Fruit fly (Drosophila melanogaster) whole organism, embryonic: ENCODE data around the gene Ubc4.

Experiments used
- BEAF-32 ChIP-seq: fragments of 200-800 bp; sonication (Bioruptor generic); optimal IDR thresholded peaks from 3 replicates; lab custom pipeline; 2017; ENCODE audit warnings: missing biosample characterization, missing genetic modification characterization, mild to moderate bottlenecking, moderate library complexity, missing genetic modification reagents
- Blimp-1 ChIP-seq: fragments of 200-800 bp; sonication (Bioruptor generic); optimal IDR thresholded peaks from 3 replicates; lab custom pipeline; 2018; ENCODE audit warnings: missing biosample characterization, missing genetic modification characterization, mild to moderate bottlenecking, moderate library complexity, missing genetic modification reagents
- CG10321 ChIP-seq: fragments of 200-800 bp; sonication (Bioruptor generic); IDR thresholded peaks from 2 replicates; pipeline ENCODE4 v1.3.6; 2022; ENCODE audit warnings: missing biosample characterization, missing genetic modification characterization
- CG2712 ChIP-seq: fragments of 200-800 bp; optimal IDR thresholded peaks from 3 replicates; lab custom pipeline; 2019; ENCODE audit warnings: missing biosample characterization, mild to moderate bottlenecking, missing genetic modification characterization, moderate library complexity
- CG2875 ChIP-seq: fragments of 200-800 bp; sonication (Bioruptor generic); optimal IDR thresholded peaks from 2 replicates; lab custom pipeline; 2017; ENCODE audit warnings: missing biosample characterization, mild to moderate bottlenecking, missing genetic modification characterization, missing genetic modification reagents
- CG3838 ChIP-seq: fragments of 200-800 bp; sonication (Bioruptor generic); optimal IDR thresholded peaks from 3 replicates; lab custom pipeline; 2016; ENCODE audit warnings: missing biosample characterization, missing genetic modification characterization
- CG6654 ChIP-seq: fragments of 200-800 bp; sonication (Bioruptor generic); optimal IDR thresholded peaks from 2 replicates; lab custom pipeline; 2017; ENCODE audit warnings: missing biosample characterization, mild to moderate bottlenecking, missing genetic modification characterization
- CG9215 ChIP-seq: fragments of 200-800 bp; sonication (Bioruptor generic); IDR thresholded peaks from 2 replicates; pipeline ENCODE4 v1.3.6; 2022; ENCODE audit warnings: missing biosample characterization, missing genetic modification characterization
- Drgx ChIP-seq: fragments of 200-800 bp; sonication (Bioruptor generic); IDR thresholded peaks from 2 replicates; pipeline ENCODE4 v1.3.6; 2022; ENCODE audit warnings: missing biosample characterization, missing genetic modification characterization
- bsh ChIP-seq, 2 experiments: fragments of 200-800 bp; sonication (Bioruptor generic); optimal IDR thresholded peaks; 2 replicates each; lab custom pipeline; 2017 to 2018; ENCODE audit warnings: mild to moderate bottlenecking in 2 of 2, missing biosample characterization in 2 of 2, missing genetic modification characterization in 2 of 2, moderate library complexity in 1 of 2
- h ChIP-seq: fragments of >200 bp; optimal IDR thresholded peaks from 2 replicates; lab custom pipeline; 2017
- sens ChIP-seq: fragments of 200-800 bp; sonication (Bioruptor generic); peaks from one replicate; lab custom pipeline; 2016; ENCODE audit warnings: missing biosample characterization, missing genetic modification characterization
- tio ChIP-seq: fragments of 200-800 bp; sonication (Bioruptor generic); optimal IDR thresholded peaks from 2 replicates; lab custom pipeline; 2017; ENCODE audit warnings: missing biosample characterization, missing genetic modification characterization, inconsistent platforms

Ubc4 gene

DNA sequence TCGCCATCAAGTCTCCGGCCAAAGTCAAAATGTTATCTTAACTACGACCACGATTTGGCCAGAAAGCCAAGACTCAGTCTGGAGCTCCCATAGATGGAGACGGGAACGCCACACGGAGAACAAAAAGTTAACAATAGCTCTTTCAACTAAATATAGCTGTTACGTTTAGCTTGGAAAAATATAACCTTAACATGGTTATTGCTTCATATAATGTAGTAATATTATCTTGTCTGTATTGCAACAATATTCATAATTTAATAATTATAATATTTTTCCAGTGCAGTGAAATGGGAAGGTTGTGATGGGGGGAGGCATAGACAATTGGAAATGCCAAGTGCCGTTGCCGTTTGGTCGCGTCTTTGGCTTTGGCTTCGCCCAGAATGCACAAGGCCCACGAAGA is 47.3 kb downstream of the Ubc4 start:
- TF ChIP-seq CG2712 (tag; lab: Kevin White, UChicago) (peak; percentile 31), h (lab: Kevin White, UChicago) (no peak), Drgx (GFP tag; lab: Robert Waterston, UW) (peak; percentile 79), CG3838 (GFP tag; lab: Kevin White, UChicago) (no peak), tio (GFP tag; lab: Kevin White, UChicago) (no peak), CG6654 (no peak), Blimp-1 (peak; percentile 11), CG2875 (no peak), CG10321 (GFP tag; lab: Robert Waterston, UW) (no peak), bsh (GFP tag; optimal IDR thresholded peaks at IDR 0.05; lab: Kevin White, UChicago) (peak; percentile 8 to 9), CG9215 (GFP tag; lab: Robert Waterston, UW) (no peak), sens (GFP tag; lab: Kevin White, UChicago) (peak; percentile 66), BEAF-32 (no peak)
